Worm (Caenorhabditis elegans) whole organism, L1 larva: Measurements from ENCODE around the gene srh-42.

Source experiments
- C16A3.4 ChIP-seq: fragments of 150-350 bp; optimal IDR thresholded peaks from 2 replicates; lab custom pipeline; 2014; ENCODE audit warnings: missing biosample characterization, missing genetic modification characterization
- C34B4.2 ChIP-seq: sonication (generic microtip); optimal IDR thresholded peaks from 2 replicates; lab custom pipeline; 2017; ENCODE audit warnings: mild to moderate bottlenecking, missing genetic modification characterization, missing compliant biosample characterization
- Y116A8C.19 ChIP-seq: sonication (generic microtip); optimal IDR thresholded peaks from 2 replicates; lab custom pipeline; 2016; ENCODE audit warnings: missing compliant biosample characterization, missing genetic modification characterization, borderline replicate concordance
- alr-1 ChIP-seq: fragments of 200-800 bp; sonication (Bioruptor generic); optimal IDR thresholded peaks from 2 replicates; lab custom pipeline; 2018; ENCODE audit warnings: borderline replicate concordance, mild to moderate bottlenecking, missing genetic modification characterization, missing compliant biosample characterization
- blmp-1 ChIP-seq: fragments of 150-350 bp; optimal IDR thresholded peaks from 2 replicates; lab custom pipeline; 2014; ENCODE audit warnings: missing biosample characterization, missing genetic modification characterization
- ceh-8 ChIP-seq: fragments of 200-800 bp; sonication (Bioruptor generic); optimal IDR thresholded peaks from 2 replicates; lab custom pipeline; 2018; ENCODE audit warnings: mild to moderate bottlenecking, missing genetic modification characterization, moderate library complexity, missing compliant biosample characterization
- ceh-88 ChIP-seq: fragments of 200-800 bp; sonication (Bioruptor generic); IDR thresholded peaks from 2 replicates; pipeline ENCODE4 v1.3.6; 2022; ENCODE audit warnings: missing genetic modification characterization, missing compliant biosample characterization
- ces-1 ChIP-seq: fragments of 150-350 bp; optimal IDR thresholded peaks from 2 replicates; lab custom pipeline; 2014; ENCODE audit warnings: missing biosample characterization, missing genetic modification reagents, missing genetic modification characterization
- dpl-1 ChIP-seq, 3 experiments: fragments of 150-350 bp in 2 of 3; sonication (generic microtip) in 1 of 3; optimal IDR thresholded peaks; 2 replicates each; lab custom pipeline; 2014 to 2017; ENCODE audit warnings: missing biosample characterization in 3 of 3, missing genetic modification characterization in 3 of 3, missing genetic modification reagents in 3 of 3
- dsc-1 ChIP-seq: sonication (generic microtip); optimal IDR thresholded peaks from 2 replicates; lab custom pipeline; 2016; ENCODE audit warnings: mild to moderate bottlenecking, missing genetic modification characterization, missing compliant biosample characterization
- efl-1 ChIP-seq, 4 experiments: fragments of 150-350 bp; optimal IDR thresholded peaks in 3 of 4; peaks in 1 of 4; 1 replicate in 1 of 4; 2 replicates in 3 of 4; lab custom pipeline; 2014; ENCODE audit warnings: missing biosample characterization in 2 of 4, missing genetic modification characterization in 2 of 4, missing genetic modification reagents in 2 of 4
- elt-2 ChIP-seq: sonication (generic microtip); optimal IDR thresholded peaks from 2 replicates; lab custom pipeline; 2016; ENCODE audit warnings: missing genetic modification characterization, mild to moderate bottlenecking, inconsistent platforms, missing compliant biosample characterization, missing genetic modification reagents
- elt-3 ChIP-seq, 6 experiments: fragments of 150-350 bp in 1 of 6; sonication (generic microtip); optimal IDR thresholded peaks; 2 replicates each; lab custom pipeline; 2017 to 2018; ENCODE audit warnings: missing biosample characterization in 6 of 6, missing genetic modification characterization in 6 of 6, inconsistent platforms in 1 of 6
- ets-5 ChIP-seq: fragments of 200-800 bp; sonication (Bioruptor generic); IDR thresholded peaks from 2 replicates; pipeline ENCODE4 v1.3.6; 2022; ENCODE audit warnings: missing genetic modification characterization, missing compliant biosample characterization
- fkh-8 ChIP-seq: sonication (generic microtip); optimal IDR thresholded peaks from 2 replicates; lab custom pipeline; 2016; ENCODE audit warnings: mild to moderate bottlenecking, missing genetic modification characterization, missing compliant biosample characterization
- fos-1 ChIP-seq: fragments of 150-350 bp; optimal IDR thresholded peaks from 2 replicates; lab custom pipeline; 2014; ENCODE audit warnings: missing biosample characterization, missing genetic modification characterization
- grh-1 ChIP-seq: fragments of 200-800 bp; sonication (Bioruptor generic); IDR thresholded peaks from 2 replicates; pipeline ENCODE4 v1.3.6; 2022; ENCODE audit warnings: missing genetic modification reagents, missing genetic modification characterization, missing compliant biosample characterization
- hpl-2 ChIP-seq: fragments of 150-350 bp; optimal IDR thresholded peaks from 2 replicates; lab custom pipeline; 2014; ENCODE audit warnings: missing biosample characterization, missing genetic modification reagents, missing genetic modification characterization
- irx-1 ChIP-seq: sonication (generic microtip); optimal IDR thresholded peaks from 2 replicates; lab custom pipeline; 2016; ENCODE audit warnings: missing genetic modification characterization, missing compliant biosample characterization
- isw-1 ChIP-seq: fragments of 200-800 bp; sonication (Bioruptor generic); IDR thresholded peaks from 2 replicates; pipeline ENCODE4 v1.3.6; 2022; ENCODE audit warnings: missing genetic modification characterization, missing compliant biosample characterization
- jun-1 ChIP-seq: fragments of 150-350 bp; optimal IDR thresholded peaks from 2 replicates; lab custom pipeline; 2014; ENCODE audit warnings: missing biosample characterization, missing genetic modification reagents, missing genetic modification characterization
- lin-14 ChIP-seq: fragments of 200-800 bp; sonication (Bioruptor generic); optimal IDR thresholded peaks from 2 replicates; lab custom pipeline; 2018; ENCODE audit warnings: mild to moderate bottlenecking, missing genetic modification characterization, moderate library complexity, missing compliant biosample characterization
- lin-15B ChIP-seq: fragments of 150-350 bp; sonication (generic microtip); optimal IDR thresholded peaks from 3 replicates; lab custom pipeline; 2014; ENCODE audit warnings: missing biosample characterization, missing genetic modification characterization
- lin-35 ChIP-seq, 2 experiments: fragments of 150-350 bp; optimal IDR thresholded peaks; 2 replicates each; lab custom pipeline; 2014; ENCODE audit warnings: missing biosample characterization in 2 of 2, missing genetic modification characterization in 2 of 2, missing genetic modification reagents in 2 of 2
- lin-39 ChIP-seq: fragments of 150-350 bp; optimal IDR thresholded peaks from 2 replicates; lab custom pipeline; 2014; ENCODE audit warnings: missing biosample characterization, missing genetic modification reagents, missing genetic modification characterization
- lir-3 ChIP-seq: sonication (generic microtip); optimal IDR thresholded peaks from 2 replicates; lab custom pipeline; 2016; ENCODE audit warnings: mild to moderate bottlenecking, missing genetic modification characterization, moderate library complexity, missing compliant biosample characterization; ENCODE audit not compliant: poor library complexity
- mab-9 ChIP-seq: fragments of 200-800 bp; sonication (Bioruptor generic); IDR thresholded peaks from 2 replicates; pipeline ENCODE4 v1.3.6; 2022; ENCODE audit warnings: missing genetic modification reagents, missing genetic modification characterization, missing compliant biosample characterization
- mdl-1 ChIP-seq, 2 experiments: fragments of 150-350 bp; optimal IDR thresholded peaks; 2 replicates each; lab custom pipeline; 2014 to 2017; ENCODE audit warnings: missing biosample characterization in 2 of 2, missing genetic modification characterization in 2 of 2, inconsistent platforms in 1 of 2
- mef-2 ChIP-seq: fragments of 150-350 bp; optimal IDR thresholded peaks from 2 replicates; lab custom pipeline; 2014; ENCODE audit warnings: missing biosample characterization, missing genetic modification characterization
- mep-1 ChIP-seq: fragments of 150-350 bp; optimal IDR thresholded peaks from 2 replicates; lab custom pipeline; 2014; ENCODE audit warnings: missing biosample characterization, missing genetic modification characterization
- nhr-19 ChIP-seq: fragments of 200-800 bp; sonication (Bioruptor generic); conservative IDR thresholded peaks from 2 replicates; pipeline ENCODE4 v1.3.6; 2022; ENCODE audit warnings: missing genetic modification characterization, missing compliant biosample characterization
- nhr-20 ChIP-seq: sonication (generic microtip); optimal IDR thresholded peaks from 2 replicates; lab custom pipeline; 2016; ENCODE audit warnings: mild to moderate bottlenecking, missing genetic modification characterization, missing compliant biosample characterization
- nhr-237 ChIP-seq: fragments of 150-350 bp; optimal IDR thresholded peaks from 2 replicates; lab custom pipeline; 2014; ENCODE audit warnings: missing biosample characterization, missing genetic modification characterization
- nhr-47 ChIP-seq: sonication (generic microtip); optimal IDR thresholded peaks from 2 replicates; lab custom pipeline; 2016; ENCODE audit warnings: mild to moderate bottlenecking, missing genetic modification characterization, moderate library complexity, missing compliant biosample characterization
- nhr-71 ChIP-seq: sonication (generic microtip); optimal IDR thresholded peaks from 2 replicates; lab custom pipeline; 2016; ENCODE audit warnings: mild to moderate bottlenecking, missing genetic modification characterization, moderate library complexity, missing compliant biosample characterization
- nhr-76 ChIP-seq: sonication (generic microtip); optimal IDR thresholded peaks from 2 replicates; lab custom pipeline; 2017; ENCODE audit warnings: missing biosample characterization, missing genetic modification characterization
- nhr-77 ChIP-seq: fragments of 150-350 bp; optimal IDR thresholded peaks from 2 replicates; lab custom pipeline; 2014; ENCODE audit warnings: missing biosample characterization, missing genetic modification characterization
- nhr-85 ChIP-seq: sonication (generic microtip); peaks from one replicate; lab custom pipeline; 2016; ENCODE audit warnings: missing genetic modification characterization, inconsistent platforms, missing compliant biosample characterization
- nhr-90 ChIP-seq: sonication (generic microtip); optimal IDR thresholded peaks from 2 replicates; lab custom pipeline; 2016; ENCODE audit warnings: mild to moderate bottlenecking, missing genetic modification characterization, missing compliant biosample characterization; ENCODE audit not compliant: poor library complexity
- pax-3 ChIP-seq: fragments of 200-800 bp; sonication (Bioruptor generic); optimal IDR thresholded peaks from 2 replicates; lab custom pipeline; 2018; ENCODE audit warnings: mild to moderate bottlenecking, missing genetic modification characterization, moderate library complexity, missing compliant biosample characterization
- pqm-1 ChIP-seq: sonication (generic microtip); optimal IDR thresholded peaks from 3 replicates; lab custom pipeline; 2017; ENCODE audit warnings: missing biosample characterization, missing genetic modification characterization
- snpc-4 ChIP-seq: fragments of 150-350 bp; optimal IDR thresholded peaks from 2 replicates; lab custom pipeline; 2014; ENCODE audit warnings: missing biosample characterization, missing genetic modification characterization
- snu-23 ChIP-seq: sonication (generic microtip); optimal IDR thresholded peaks from 2 replicates; lab custom pipeline; 2016; ENCODE audit warnings: missing genetic modification characterization, missing compliant biosample characterization
- swsn-7 ChIP-seq: sonication (generic microtip); optimal IDR thresholded peaks from 2 replicates; lab custom pipeline; 2016; ENCODE audit warnings: missing genetic modification characterization, missing compliant biosample characterization
- tbx-2 ChIP-seq: sonication (generic microtip); optimal IDR thresholded peaks from 2 replicates; lab custom pipeline; 2016; ENCODE audit warnings: missing genetic modification characterization, missing compliant biosample characterization
- unc-130 ChIP-seq: fragments of 150-350 bp; optimal IDR thresholded peaks from 2 replicates; lab custom pipeline; 2017; ENCODE audit warnings: missing biosample characterization, missing genetic modification characterization, inconsistent platforms
- unc-86 ChIP-seq: sonication (generic microtip); optimal IDR thresholded peaks from 2 replicates; lab custom pipeline; 2016; ENCODE audit warnings: missing genetic modification characterization, missing compliant biosample characterization
- xbp-1 ChIP-seq: sonication (generic microtip); optimal IDR thresholded peaks from 2 replicates; lab custom pipeline; 2016; ENCODE audit warnings: missing genetic modification characterization, missing compliant biosample characterization
- ztf-11 ChIP-seq, 2 experiments: sonication (generic microtip); optimal IDR thresholded peaks; 2 replicates each; lab custom pipeline; 2016 to 2017; ENCODE audit warnings: missing genetic modification characterization in 2 of 2, missing biosample characterization in 1 of 2, missing compliant biosample characterization in 1 of 2
- ztf-4 ChIP-seq: fragments of 150-350 bp; optimal IDR thresholded peaks from 2 replicates; lab custom pipeline; 2014; ENCODE audit warnings: missing biosample characterization, missing genetic modification characterization

Gene srh-42

ce11 chrII:14250147-14250965 lies 38.5 kb downstream of the srh-42 start, which contains the start of gene hmg-1.1:
TSS of gene hmg-1.1 (plus strand) at chrII:14250695.
- TF ChIP-seq nhr-76 (no peak), nhr-47 (tag; lab: Kevin White, UChicago) (peak; percentile 67), ceh-8 (peak; percentile 71), swsn-7 (tag; lab: Kevin White, UChicago) (peak; percentile 77), mep-1 (peak; percentile 74), elt-2 (tag; lab: Kevin White, UChicago) (peak; percentile 0), elt-3 (tag; optimal IDR thresholded peaks at IDR 0.05; lab: Kevin White, UChicago) (peak in 1 of 6 experiments; percentile 26), nhr-85 (tag; lab: Kevin White, UChicago) (peak; percentile 14), nhr-90 (tag; lab: Kevin White, UChicago) (peak; percentile 64), lin-15B (peak; percentile 8), xbp-1 (peak; percentile 57), irx-1 (tag; lab: Kevin White, UChicago) (peak; percentile 18), C16A3.4 (tag; lab: Kevin White, UChicago) (peak; percentile 60), tbx-2 (tag; lab: Kevin White, UChicago) (peak; percentile 70), isw-1 (GFP tag; lab: Robert Waterston, UW) (peak; percentile 12; the same call in 1 of the 2 replicates), efl-1 (optimal IDR thresholded peaks at IDR 0.05; lab: Kevin White, UChicago) (peak; percentile 74 to 79), efl-1 (GFP tag; optimal IDR thresholded peaks at IDR 0.05 in 1 of 2; lab: Kevin White, UChicago) (peak; percentile 47 to 94), hpl-2 (GFP tag; lab: Kevin White, UChicago) (no peak), nhr-77 (tag; lab: Kevin White, UChicago) (peak; percentile 89), Y116A8C.19 (tag; lab: Kevin White, UChicago) (no peak), nhr-19 (GFP tag; lab: Robert Waterston, UW) (peak; percentile 47), grh-1 (no peak), mdl-1 (tag; optimal IDR thresholded peaks at IDR 0.05; lab: Kevin White, UChicago) (peak in 1 of 2 experiments; percentile 60), pqm-1 (tag; lab: Kevin White, UChicago) (no peak), lir-3 (tag; lab: Kevin White, UChicago) (peak; percentile 61), C34B4.2 (tag; lab: Kevin White, UChicago) (no peak), fos-1 (peak; percentile 56), alr-1 (tag; lab: Kevin White, UChicago) (no peak), snu-23 (GFP tag; lab: Kevin White, UChicago) (peak; percentile 85), nhr-20 (tag; lab: Kevin White, UChicago) (peak; percentile 68), dsc-1 (tag; lab: Kevin White, UChicago) (peak; percentile 57), lin-39 (tag; lab: Kevin White, UChicago) (no peak), fkh-8 (tag; lab: Kevin White, UChicago) (peak; percentile 87), dpl-1 (GFP tag; optimal IDR thresholded peaks at IDR 0.05; lab: Kevin White, UChicago) (peak; percentile 54 to 64 (median 64)), lin-14 (GFP tag; lab: Kevin White, UChicago) (peak; percentile 90), mef-2 (tag; lab: Kevin White, UChicago) (no peak), unc-86 (peak; percentile 64), nhr-237 (tag; lab: Kevin White, UChicago) (no peak), nhr-71 (tag; lab: Kevin White, UChicago) (peak; percentile 83), mab-9 (0 out of 2 replicates have a peak, but pooled peaks have one; percentile 5), jun-1 (tag; lab: Kevin White, UChicago) (peak; percentile 65), snpc-4 (tag; lab: Kevin White, UChicago) (peak; percentile 58), ces-1 (GFP tag; lab: Kevin White, UChicago) (no peak), ztf-4 (tag; lab: Kevin White, UChicago) (peak; percentile 79), ztf-11 (tag; optimal IDR thresholded peaks at IDR 0.05; lab: Kevin White, UChicago) (peak in 1 of 2 experiments; percentile 63), ceh-88 (GFP tag; lab: Robert Waterston, UW) (no peak; the same call in 1 of the 2 replicates), lin-35 (GFP tag; optimal IDR thresholded peaks at IDR 0.05; lab: Kevin White, UChicago) (peak; percentile 70 to 79), blmp-1 (tag; lab: Kevin White, UChicago) (peak; percentile 71), pax-3 (tag; lab: Kevin White, UChicago) (peak; percentile 10), ets-5 (GFP tag; lab: Robert Waterston, UW) (no peak), unc-130 (tag; lab: Kevin White, UChicago) (peak; percentile 43)
